Worm (Caenorhabditis elegans): Measurements from ENCODE around the gene C05B5.17.

Gene C05B5.17

DNA sequence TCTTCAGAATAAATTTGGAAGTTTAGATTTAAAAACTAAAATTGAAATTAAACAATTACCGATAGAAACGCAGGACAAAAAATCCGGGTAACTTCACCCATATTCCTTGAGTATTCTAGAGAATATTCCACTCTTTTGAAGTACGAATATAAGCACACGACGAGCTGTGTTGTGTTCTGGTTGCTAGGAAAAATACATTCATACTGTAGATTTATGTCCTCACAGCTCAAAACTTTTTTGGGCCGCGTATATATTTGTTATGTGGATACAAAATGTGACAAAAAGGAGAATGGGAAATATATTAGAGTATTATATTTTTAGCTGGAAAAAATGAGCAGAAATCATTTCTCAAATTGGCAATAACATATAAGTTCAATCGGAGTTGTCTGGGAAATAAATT is 34.1 kb upstream of the C05B5.17 start, which contains the start of gene M04D8.5:
M04D8.5 (minus strand) TSS at position 101 of the 400 bp plus-strand sequence.
- no peak for TF ChIP-seq pax-3 (tag; optimal IDR thresholded peaks at IDR 0.05)
- no peak for TF ChIP-seq irx-1 (tag; optimal IDR thresholded peaks at IDR 0.05)
- no peak for TF ChIP-seq ztf-11 (tag; optimal IDR thresholded peaks at IDR 0.05)
- no peak for TF ChIP-seq tbx-2 (tag; optimal IDR thresholded peaks at IDR 0.05)
- TF ChIP-seq fkh-4 (tag; optimal IDR thresholded peaks at IDR 0.05; ENCODE audit: borderline replicate concordance), result no peak
- no peak for TF ChIP-seq lir-3 (tag; optimal IDR thresholded peaks at IDR 0.05; ENCODE audit: poor library complexity)
- TF ChIP-seq swsn-7 (tag; optimal IDR thresholded peaks at IDR 0.05), result no peak
- no peak for TF ChIP-seq jun-1 (tag; optimal IDR thresholded peaks at IDR 0.05)
- no peak for TF ChIP-seq aha-1 (tag; optimal IDR thresholded peaks at IDR 0.05)
- no peak for TF ChIP-seq unc-86 (tag; optimal IDR thresholded peaks at IDR 0.05)
- TF ChIP-seq egl-27 (tag; optimal IDR thresholded peaks at IDR 0.05), result no peak
- no peak for TF ChIP-seq lin-14 (GFP tag; optimal IDR thresholded peaks at IDR 0.05)
- no peak for TF ChIP-seq tlp-1 (tag; optimal IDR thresholded peaks at IDR 0.05)
- no peak for TF ChIP-seq ztf-4 (tag; optimal IDR thresholded peaks at IDR 0.05)
- no peak for TF ChIP-seq isw-1 (GFP tag; IDR thresholded peaks at IDR 0.05)
- TF ChIP-seq nhr-12 (tag; optimal IDR thresholded peaks at IDR 0.05), result no peak
- no peak for TF ChIP-seq C16A3.4 (tag; optimal IDR thresholded peaks at IDR 0.05)

DNA sequence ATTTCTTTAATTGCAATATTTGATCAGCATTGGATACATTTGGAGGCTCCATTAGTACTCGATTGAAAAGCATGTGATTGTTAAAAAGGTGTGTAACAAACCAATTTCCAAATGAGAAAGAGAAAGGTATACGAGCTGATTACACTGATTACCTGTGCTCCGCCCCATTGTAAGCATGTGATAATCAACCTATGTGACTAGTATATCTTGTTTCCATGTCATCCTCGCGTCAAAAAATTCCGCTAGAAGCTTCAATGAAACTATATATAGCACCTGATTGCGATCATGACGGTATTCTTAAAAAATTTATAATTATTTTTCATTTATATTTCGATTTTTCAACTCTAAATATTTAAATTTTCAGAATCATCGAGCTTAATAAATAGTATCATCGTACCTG is 31.4 kb upstream of the C05B5.17 start, which contains the start of gene M04D8.4:
M04D8.4 (minus strand) TSS at position 101 of the 400 bp plus-strand sequence.
- TF ChIP-seq sup-37 (GFP tag; optimal IDR thresholded peaks at IDR 0.05) (no peak), ceh-8 (GFP tag; optimal IDR thresholded peaks at IDR 0.05) (peak; percentile 60)

DNA sequence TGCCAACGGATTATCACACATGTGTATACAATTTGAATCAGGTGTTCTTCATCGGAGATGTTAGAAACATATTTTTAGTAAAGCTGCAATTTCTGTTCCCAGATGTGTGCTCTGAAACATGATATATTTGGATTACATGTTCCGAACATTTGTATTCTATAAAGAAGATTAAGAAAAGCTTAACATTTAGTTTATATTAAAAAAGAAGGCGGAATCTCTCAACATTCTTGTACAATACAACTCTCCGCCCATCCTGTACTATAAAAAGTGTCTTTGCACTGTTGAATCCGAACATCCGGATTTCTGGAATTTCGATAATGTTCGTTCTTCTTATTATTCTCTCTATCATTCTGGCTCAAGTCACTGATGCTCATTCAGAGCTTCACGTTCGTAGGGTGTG is 28.8 kb upstream of the C05B5.17 start, which contains the start of gene ins-23:
ins-23 (plus strand) TSS at position 301 of the 400 bp plus-strand sequence.
- TF ChIP-seq unc-130 (tag; optimal IDR thresholded peaks at IDR 0.05), result no peak
- TF ChIP-seq fos-1 (tag; optimal IDR thresholded peaks at IDR 0.05), result no peak
- no peak for TF ChIP-seq sptf-1 (tag; optimal IDR thresholded peaks at IDR 0.05)

DNA sequence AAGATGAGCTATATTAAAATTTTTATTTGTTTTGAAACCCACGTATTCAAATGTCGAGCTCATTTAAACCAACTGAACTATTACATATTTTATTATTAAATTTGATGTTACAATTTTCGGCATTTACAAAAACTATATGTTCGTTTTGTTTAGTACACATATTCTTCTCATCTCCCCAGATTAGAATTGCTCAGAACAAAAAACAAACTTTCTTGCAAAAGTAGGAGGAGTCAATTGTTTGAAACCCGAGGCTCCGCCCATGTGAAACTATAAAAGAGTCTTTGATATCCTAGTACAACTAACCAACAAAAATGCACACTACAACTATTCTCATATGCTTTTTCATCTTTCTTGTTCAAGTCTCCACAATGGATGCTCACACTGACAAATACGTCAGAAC is 26.9 kb upstream of the C05B5.17 start, which contains the start of gene ins-22:
ins-22 (plus strand) TSS at position 301 of the 400 bp plus-strand sequence.
- no peak for TF ChIP-seq fkh-8 (tag; optimal IDR thresholded peaks at IDR 0.05)
- no peak for TF ChIP-seq egl-13 (tag; optimal IDR thresholded peaks at IDR 0.05)
- no peak for TF ChIP-seq lin-14 (GFP tag; optimal IDR thresholded peaks at IDR 0.05)
- no peak for TF ChIP-seq pag-3 (tag; optimal IDR thresholded peaks at IDR 0.05; ENCODE audit: borderline replicate concordance, insufficient read depth)
- no peak for TF ChIP-seq swsn-7 (tag; optimal IDR thresholded peaks at IDR 0.05)
- TF ChIP-seq ceh-8 (GFP tag; optimal IDR thresholded peaks at IDR 0.05), result no peak
- TF ChIP-seq ama-1 (optimal IDR thresholded peaks at IDR 0.05), result no peak
- TF ChIP-seq unc-62 (GFP tag; optimal IDR thresholded peaks at IDR 0.05), result no peak
- TF ChIP-seq nhr-47 (tag; optimal IDR thresholded peaks at IDR 0.05), result no peak

DNA sequence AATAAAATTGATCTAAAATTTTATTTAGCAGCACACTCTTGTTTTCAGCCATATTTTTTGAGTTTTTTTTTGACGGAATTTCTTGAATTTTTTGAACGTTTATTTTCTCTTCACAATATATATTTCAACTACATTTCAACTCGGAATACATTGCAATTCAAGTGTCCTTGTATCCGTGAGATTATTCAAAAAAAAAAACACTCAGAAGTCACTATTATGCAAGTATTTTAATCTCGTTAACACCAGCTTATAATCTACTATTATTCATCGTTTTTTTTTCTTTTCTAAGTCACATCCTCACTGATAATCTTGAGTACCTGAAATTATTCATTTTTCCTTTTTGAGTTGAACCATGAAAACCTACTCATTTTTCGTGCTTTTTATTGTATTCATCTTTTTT is 24.3 kb upstream of the C05B5.17 start, which contains the start of gene ins-21:
ins-21 (plus strand) TSS at position 301 of the 400 bp plus-strand sequence.
- no peak for TF ChIP-seq vab-15 (tag; optimal IDR thresholded peaks at IDR 0.05)
- TF ChIP-seq nhr-76 (tag; optimal IDR thresholded peaks at IDR 0.05), result no peak
- no peak for TF ChIP-seq efl-3 (GFP tag; optimal IDR thresholded peaks at IDR 0.05)
- no peak for TF ChIP-seq unc-62 (GFP tag; optimal IDR thresholded peaks at IDR 0.05)
- no peak for TF ChIP-seq nhr-85 (tag)
- no peak for TF ChIP-seq C04F5.9 (tag; optimal IDR thresholded peaks at IDR 0.05)
- TF ChIP-seq sox-4 (tag; optimal IDR thresholded peaks at IDR 0.05), result no peak
- no peak for TF ChIP-seq rnt-1 (tag; optimal IDR thresholded peaks at IDR 0.05)
- TF ChIP-seq C34B4.2 (tag; optimal IDR thresholded peaks at IDR 0.05), result no peak
- no peak for TF ChIP-seq dsc-1 (tag; optimal IDR thresholded peaks at IDR 0.05)
- no peak for TF ChIP-seq zip-4 (GFP tag; optimal IDR thresholded peaks at IDR 0.05)
